Fruit fly (Drosophila melanogaster): ENCODE measurements around the gene aurB.

- TF ChIP-seq CG8478 (optimal IDR thresholded peaks at IDR 0.05) (no peak), psq (optimal IDR thresholded peaks at IDR 0.05) (no peak), EcR (GFP tag; optimal IDR thresholded peaks at IDR 0.05) (no peak)
Observed at dm6 chr2L:10846944-10847343, 10.9 kb downstream of the aurB start, which contains the start of gene Porin2.
